Worm (Caenorhabditis elegans) whole organism, L4/young adult: ENCODE data around the gene nas-24.

ENCODE experiments used
- W03F9.2 ChIP-seq: fragments of 150-350 bp; optimal IDR thresholded peaks from 2 replicates; lab custom pipeline; 2014; ENCODE audit warnings: missing biosample characterization, missing genetic modification characterization
- dao-5 ChIP-seq: sonication (generic microtip); optimal IDR thresholded peaks from 2 replicates; lab custom pipeline; 2016; ENCODE audit warnings: missing genotype, missing genetic modification characterization, moderate library complexity, missing compliant biosample characterization
- him-1 ChIP-seq: sonication (generic microtip); optimal IDR thresholded peaks from 2 replicates; lab custom pipeline; 2016; ENCODE audit warnings: missing genotype, missing genetic modification reagents, missing genetic modification characterization, missing compliant biosample characterization

- no peak for TF ChIP-seq him-1 (tag; lab: Kevin White, UChicago)
- no peak for TF ChIP-seq dao-5 (tag; lab: Kevin White, UChicago)
- TF ChIP-seq W03F9.2 (tag; lab: Kevin White, UChicago), result no peak
Measured at ce11 chrV:13757349-13757748, 11.8 kb upstream of the nas-24 start.
